Worm (Caenorhabditis elegans) whole organism, early embryonic: ENCODE measurements around the gene W08F4.3.

Source experiments
- B0310.2 ChIP-seq: sonication (generic microtip); optimal IDR thresholded peaks from 2 replicates; lab custom pipeline; 2016; ENCODE audit warnings: mild to moderate bottlenecking, missing genetic modification characterization, missing compliant biosample characterization
- F13C5.2 ChIP-seq: sonication (generic microtip); optimal IDR thresholded peaks from 2 replicates; lab custom pipeline; 2017; ENCODE audit warnings: mild to moderate bottlenecking, missing genetic modification characterization, inconsistent platforms, missing compliant biosample characterization
- aly-1 ChIP-seq: sonication (generic microtip); optimal IDR thresholded peaks from 2 replicates; lab custom pipeline; 2016; ENCODE audit warnings: missing genetic modification characterization, missing compliant biosample characterization
- ama-1 ChIP-seq: fragments of 150-350 bp; optimal IDR thresholded peaks from 2 replicates; lab custom pipeline; 2014
- ets-7 ChIP-seq: sonication (generic microtip); optimal IDR thresholded peaks from 2 replicates; lab custom pipeline; 2016; ENCODE audit warnings: missing genotype, missing genetic modification characterization, missing compliant biosample characterization
- flt-1 ChIP-seq: fragments of 200-800 bp; sonication (Bioruptor generic); IDR thresholded peaks from 2 replicates; pipeline ENCODE4 v1.3.6; 2022; ENCODE audit warnings: missing genetic modification characterization, missing compliant biosample characterization
- hnd-1 ChIP-seq: sonication (generic microtip); optimal IDR thresholded peaks from 2 replicates; lab custom pipeline; 2016; ENCODE audit warnings: missing genetic modification characterization, missing compliant biosample characterization
- pes-1 ChIP-seq: fragments of 200-800 bp; sonication (Bioruptor generic); IDR thresholded peaks from 2 replicates; pipeline ENCODE4 v1.3.6; 2022; ENCODE audit warnings: missing genetic modification reagents, missing genetic modification characterization, missing compliant biosample characterization
- scrt-1 ChIP-seq: fragments of 200-800 bp; sonication (Bioruptor generic); IDR thresholded peaks from 2 replicates; pipeline ENCODE4 v1.3.6; 2022; ENCODE audit warnings: missing genetic modification characterization, missing compliant biosample characterization
- sea-1 ChIP-seq: fragments of 200-800 bp; sonication (Bioruptor generic); conservative IDR thresholded peaks from 2 replicates; pipeline ENCODE4 v1.3.6; 2022; ENCODE audit warnings: missing genetic modification characterization, missing compliant biosample characterization
- tbx-11 ChIP-seq: fragments of 200-800 bp; sonication (Bioruptor generic); IDR thresholded peaks from 2 replicates; pipeline ENCODE4 v1.3.6; 2022; ENCODE audit warnings: missing genetic modification characterization, missing compliant biosample characterization
- tbx-37 ChIP-seq: fragments of 200-800 bp; sonication (Bioruptor generic); conservative IDR thresholded peaks from 2 replicates; pipeline ENCODE4 v1.3.6; 2022; ENCODE audit warnings: missing genetic modification reagents, missing genetic modification characterization, missing compliant biosample characterization
- tra-4 ChIP-seq: sonication (generic microtip); optimal IDR thresholded peaks from 2 replicates; lab custom pipeline; 2017; ENCODE audit warnings: missing genetic modification characterization, missing compliant biosample characterization

DNA sequence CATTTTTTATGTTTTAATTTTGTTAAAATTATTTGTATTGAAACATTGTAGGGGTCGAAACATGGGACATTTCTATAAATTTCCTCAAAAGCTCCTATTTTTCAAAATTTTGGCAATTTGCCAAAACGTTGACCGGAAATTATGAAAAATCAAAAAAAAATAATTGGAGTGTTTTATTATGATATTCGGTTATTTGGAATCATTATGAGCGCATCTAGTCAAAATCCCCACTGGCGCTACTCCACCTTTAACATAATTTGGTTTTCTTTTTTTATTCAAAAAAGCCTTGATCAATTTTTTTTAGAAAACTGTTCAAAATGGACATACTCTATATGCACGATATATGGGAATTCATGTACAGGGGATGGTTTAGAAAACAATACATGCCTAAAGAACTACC is 24.9 kb downstream of the W08F4.3 start, which contains the start of gene W04H10.2:
- TF ChIP-seq aly-1 (tag; lab: Kevin White, UChicago): no peak
- TF ChIP-seq F13C5.2 (tag; lab: Kevin White, UChicago): no peak
- no peak for TF ChIP-seq ama-1 (lab: Kevin White, UChicago)
- TF ChIP-seq hnd-1: no peak
- no peak for TF ChIP-seq B0310.2 (tag; lab: Kevin White, UChicago)
- no peak for TF ChIP-seq ets-7 (tag; lab: Kevin White, UChicago)
- TF ChIP-seq flt-1 (GFP tag; lab: Robert Waterston, UW): no peak
- no peak for TF ChIP-seq pes-1
- TF ChIP-seq tra-4 (tag; lab: Kevin White, UChicago): no peak
- no peak for TF ChIP-seq tbx-11
- TF ChIP-seq tbx-37: no peak
- TF ChIP-seq sea-1: no peak
- TF ChIP-seq scrt-1 (GFP tag; lab: Robert Waterston, UW): no peak
